Fruit fly (Drosophila melanogaster) whole organism, embryonic: ENCODE results near the gene CG17264.

Experiments used
- Asciz ChIP-seq: fragments of 200-800 bp; sonication (Bioruptor generic); optimal IDR thresholded peaks from 2 replicates; lab custom pipeline; 2017; ENCODE audit warnings: missing biosample characterization, mild to moderate bottlenecking, missing genetic modification characterization, missing genetic modification reagents
- Bgb ChIP-seq: fragments of 200-800 bp; sonication (Bioruptor generic); IDR thresholded peaks from 2 replicates; pipeline ENCODE4 v1.3.6; 2022; ENCODE audit warnings: missing biosample characterization, missing genetic modification characterization; ENCODE audit not compliant: partially characterized antibody
- CG10565 ChIP-seq: fragments of 200-800 bp; sonication (Bioruptor generic); optimal IDR thresholded peaks from 3 replicates; lab custom pipeline; 2016; ENCODE audit warnings: missing biosample characterization, mild to moderate bottlenecking, missing genetic modification characterization
- CG10654 ChIP-seq: fragments of 200-800 bp; sonication (Bioruptor generic); optimal IDR thresholded peaks from 2 replicates; lab custom pipeline; 2016; ENCODE audit warnings: missing biosample characterization, missing genetic modification characterization
- CG12104 ChIP-seq: fragments of 200-800 bp; sonication (Bioruptor generic); optimal IDR thresholded peaks from 3 replicates; lab custom pipeline; 2016; ENCODE audit warnings: missing biosample characterization, missing genetic modification characterization
- CG14050 ChIP-seq: fragments of 200-800 bp; sonication (Bioruptor generic); IDR thresholded peaks from 3 replicates; pipeline ENCODE4 v1.3.6; 2022; ENCODE audit warnings: missing biosample characterization, missing genetic modification characterization
- CG16815 ChIP-seq: fragments of 200-800 bp; sonication (Bioruptor generic); optimal IDR thresholded peaks from 3 replicates; lab custom pipeline; 2017; ENCODE audit warnings: missing biosample characterization, mild to moderate bottlenecking, missing genetic modification characterization
- CG31224 ChIP-seq: fragments of 200-800 bp; sonication (Bioruptor generic); IDR thresholded peaks from 2 replicates; pipeline ENCODE4 v1.3.6; 2022; ENCODE audit warnings: missing biosample characterization, missing genetic modification characterization
- CG4424 ChIP-seq: fragments of 200-800 bp; sonication (Bioruptor generic); optimal IDR thresholded peaks from 3 replicates; lab custom pipeline; 2016; ENCODE audit warnings: missing biosample characterization, missing genetic modification characterization
- CG4854 ChIP-seq: fragments of 200-800 bp; sonication (Bioruptor generic); optimal IDR thresholded peaks from 2 replicates; lab custom pipeline; 2016; ENCODE audit warnings: missing biosample characterization, missing genetic modification characterization, inconsistent platforms
- CG7745 ChIP-seq: fragments of 200-800 bp; sonication (Bioruptor generic); optimal IDR thresholded peaks from 2 replicates; lab custom pipeline; 2018; ENCODE audit warnings: missing biosample characterization, mild to moderate bottlenecking, missing genetic modification characterization, moderate library complexity
- CG7987 ChIP-seq: fragments of 200-800 bp; sonication (Bioruptor generic); optimal IDR thresholded peaks from 2 replicates; lab custom pipeline; 2018; ENCODE audit warnings: missing biosample characterization, mild to moderate bottlenecking, missing genetic modification characterization, moderate library complexity
- CG8281 ChIP-seq: fragments of 200-800 bp; sonication (Bioruptor generic); optimal IDR thresholded peaks from 2 replicates; lab custom pipeline; 2018; ENCODE audit warnings: missing biosample characterization, mild to moderate bottlenecking, missing genetic modification characterization, moderate library complexity
- CG8290 ChIP-seq, 3 experiments: fragments of 200-800 bp; sonication (Bioruptor generic); optimal IDR thresholded peaks; 2 replicates each; lab custom pipeline; 2016 to 2019; ENCODE audit warnings: missing biosample characterization in 3 of 3, missing genetic modification characterization in 3 of 3, mild to moderate bottlenecking in 2 of 3, moderate library complexity in 1 of 3
- CG8765 ChIP-seq: fragments of 200-800 bp; sonication (Bioruptor generic); IDR thresholded peaks from 2 replicates; pipeline ENCODE4 v1.3.6; 2022; ENCODE audit warnings: missing biosample characterization, missing genetic modification characterization
- CG9437 ChIP-seq: fragments of 200-800 bp; sonication (Bioruptor generic); optimal IDR thresholded peaks from 2 replicates; lab custom pipeline; 2018; ENCODE audit warnings: missing biosample characterization, mild to moderate bottlenecking, missing genetic modification characterization
- CrebB ChIP-seq: fragments of 200-800 bp; sonication (Bioruptor generic); optimal IDR thresholded peaks from 3 replicates; lab custom pipeline; 2018; ENCODE audit warnings: missing biosample characterization, mild to moderate bottlenecking, missing genetic modification characterization
- Doc3 ChIP-seq: fragments of 200-800 bp; sonication (Bioruptor generic); IDR thresholded peaks from 3 replicates; pipeline ENCODE4 v1.3.6; 2022; ENCODE audit warnings: missing biosample characterization, missing genetic modification characterization; ENCODE audit not compliant: partially characterized antibody
- Dref ChIP-seq: fragments of 200-800 bp; sonication (Bioruptor generic); IDR thresholded peaks from 2 replicates; pipeline ENCODE4 v1.3.6; 2022; ENCODE audit warnings: missing biosample characterization, missing genetic modification characterization
- Drgx ChIP-seq: fragments of 200-800 bp; sonication (Bioruptor generic); IDR thresholded peaks from 2 replicates; pipeline ENCODE4 v1.3.6; 2022; ENCODE audit warnings: missing biosample characterization, missing genetic modification characterization
- Ets97D ChIP-seq: fragments of 200-800 bp; sonication (Bioruptor generic); optimal IDR thresholded peaks from 3 replicates; lab custom pipeline; 2016; ENCODE audit warnings: missing biosample characterization, missing genetic modification characterization
- Gug ChIP-seq: fragments of 200-800 bp; sonication (Bioruptor generic); IDR thresholded peaks from 4 replicates; pipeline ENCODE4 v1.3.6; 2022; ENCODE audit warnings: missing biosample characterization, missing genetic modification characterization
- Hmx ChIP-seq: fragments of 200-800 bp; sonication (Bioruptor generic); optimal IDR thresholded peaks from 2 replicates; lab custom pipeline; 2016; ENCODE audit warnings: missing biosample characterization, missing genetic modification characterization
- MBD-R2 ChIP-seq: fragments of 200-800 bp; sonication (Bioruptor generic); IDR thresholded peaks from 2 replicates; pipeline ENCODE4 v1.3.6; 2022; ENCODE audit warnings: missing biosample characterization, missing genetic modification characterization
- Myb ChIP-seq: fragments of 200-800 bp; sonication (Bioruptor generic); optimal IDR thresholded peaks from 2 replicates; lab custom pipeline; 2016; ENCODE audit warnings: missing biosample characterization, missing genetic modification characterization
- Oaz ChIP-seq: fragments of 200-800 bp; sonication (Bioruptor generic); IDR thresholded peaks from 2 replicates; pipeline ENCODE4 v1.3.6; 2022; ENCODE audit warnings: missing biosample characterization, missing genetic modification characterization
- Ptx1 ChIP-seq: fragments of 200-800 bp; sonication (Bioruptor generic); IDR thresholded peaks from 2 replicates; pipeline ENCODE4 v1.3.6; 2022; ENCODE audit warnings: missing biosample characterization, missing genetic modification characterization
- Sin3A ChIP-seq: fragments of >200 bp; optimal IDR thresholded peaks from 2 replicates; lab custom pipeline; 2018
- Sox100B ChIP-seq: fragments of 200-800 bp; sonication (Bioruptor generic); optimal IDR thresholded peaks from 3 replicates; lab custom pipeline; 2018; ENCODE audit warnings: missing biosample characterization, mild to moderate bottlenecking, missing genetic modification characterization
- Sox102F ChIP-seq: fragments of 200-800 bp; sonication (Bioruptor generic); optimal IDR thresholded peaks from 2 replicates; lab custom pipeline; 2018; ENCODE audit warnings: missing biosample characterization, mild to moderate bottlenecking, missing genetic modification characterization, moderate library complexity
- Stat92E ChIP-seq, 3 experiments: fragments of >200 bp in 2 of 3; fragments of 200-800 bp in 1 of 3; sonication (Bioruptor generic) in 1 of 3; optimal IDR thresholded peaks; 2 replicates each; lab custom pipeline; 2017 to 2019; ENCODE audit warnings: missing biosample characterization in 3 of 3, missing genetic modification characterization in 3 of 3, mild to moderate bottlenecking in 1 of 3, moderate library complexity in 1 of 3
- Taf1 ChIP-seq: fragments of 200-800 bp; sonication (Bioruptor generic); IDR thresholded peaks from 2 replicates; pipeline ENCODE4 v1.3.6; 2022; ENCODE audit warnings: missing biosample characterization, missing genetic modification characterization
- Xbp1 ChIP-seq: fragments of 200-800 bp; sonication (Bioruptor generic); optimal IDR thresholded peaks from 3 replicates; lab custom pipeline; 2016; ENCODE audit warnings: missing biosample characterization, mild to moderate bottlenecking, missing genetic modification characterization
- amos ChIP-seq: fragments of 200-800 bp; sonication (Bioruptor generic); IDR thresholded peaks from 2 replicates; pipeline ENCODE4 v1.3.6; 2022; ENCODE audit warnings: missing biosample characterization, missing genetic modification characterization; ENCODE audit not compliant: partially characterized antibody
- aop ChIP-seq: fragments of 200-800 bp; sonication (Bioruptor generic); IDR thresholded peaks from 2 replicates; pipeline ENCODE4 v1.3.6; 2022; ENCODE audit warnings: missing biosample characterization, missing genetic modification characterization
- bigmax ChIP-seq: fragments of 200-800 bp; sonication (Bioruptor generic); optimal IDR thresholded peaks from 2 replicates; lab custom pipeline; 2018; ENCODE audit warnings: missing biosample characterization, mild to moderate bottlenecking, missing genetic modification characterization
- bsh ChIP-seq, 2 experiments: fragments of 200-800 bp; sonication (Bioruptor generic); optimal IDR thresholded peaks; 2 replicates each; lab custom pipeline; 2017 to 2018; ENCODE audit warnings: mild to moderate bottlenecking in 2 of 2, missing biosample characterization in 2 of 2, missing genetic modification characterization in 2 of 2, moderate library complexity in 1 of 2
- cas ChIP-seq: fragments of 200-800 bp; sonication (Bioruptor generic); IDR thresholded peaks from 2 replicates; pipeline ENCODE4 v1.3.6; 2022; ENCODE audit warnings: missing biosample characterization, missing genetic modification characterization
- caup ChIP-seq: fragments of 200-800 bp; sonication (Bioruptor generic); optimal IDR thresholded peaks from 3 replicates; lab custom pipeline; 2017; ENCODE audit warnings: missing biosample characterization, mild to moderate bottlenecking, missing genetic modification characterization, moderate library complexity; ENCODE audit not compliant: severe bottlenecking
- fd3F ChIP-seq: fragments of 200-800 bp; sonication (Bioruptor generic); optimal IDR thresholded peaks from 2 replicates; lab custom pipeline; 2018; ENCODE audit warnings: missing biosample characterization, mild to moderate bottlenecking, missing genetic modification characterization, moderate library complexity
- jigr1 ChIP-seq: fragments of 200-800 bp; sonication (Bioruptor generic); IDR thresholded peaks from 3 replicates; pipeline ENCODE4 v1.3.6; 2022; ENCODE audit warnings: missing biosample characterization, missing genetic modification characterization
- kah ChIP-seq: fragments of 200-800 bp; sonication (Bioruptor generic); optimal IDR thresholded peaks from 2 replicates; lab custom pipeline; 2018; ENCODE audit warnings: missing biosample characterization, mild to moderate bottlenecking, missing genetic modification characterization
- kni ChIP-seq: fragments of 200-800 bp; sonication (Bioruptor generic); optimal IDR thresholded peaks from 3 replicates; lab custom pipeline; 2017; ENCODE audit warnings: mild to moderate bottlenecking, missing biosample characterization, missing genetic modification reagents, missing genetic modification characterization
- mirr ChIP-seq: fragments of 200-800 bp; sonication (Bioruptor generic); optimal IDR thresholded peaks from 3 replicates; lab custom pipeline; 2018; ENCODE audit warnings: missing biosample characterization, mild to moderate bottlenecking, missing genetic modification characterization
- onecut ChIP-seq: fragments of 200-800 bp; sonication (Bioruptor generic); IDR thresholded peaks from 2 replicates; pipeline ENCODE4 v1.3.6; 2022; ENCODE audit warnings: missing biosample characterization, missing genetic modification characterization
- peb ChIP-seq: fragments of 200-800 bp; sonication (Bioruptor generic); IDR thresholded peaks from 2 replicates; pipeline ENCODE4 v1.3.6; 2022; ENCODE audit warnings: missing biosample characterization, missing genetic modification characterization
- sd ChIP-seq: fragments of 200-800 bp; sonication (Bioruptor generic); optimal IDR thresholded peaks from 3 replicates; lab custom pipeline; 2018; ENCODE audit warnings: missing biosample characterization, mild to moderate bottlenecking, missing genetic modification characterization, moderate library complexity
- sna ChIP-seq: fragments of 200-800 bp; sonication (Bioruptor generic); IDR thresholded peaks from 2 replicates; pipeline ENCODE4 v1.3.6; 2022; ENCODE audit warnings: missing biosample characterization, missing genetic modification characterization; ENCODE audit not compliant: partially characterized antibody
- tx ChIP-seq: fragments of 200-800 bp; sonication (Bioruptor generic); optimal IDR thresholded peaks from 2 replicates; lab custom pipeline; 2016; ENCODE audit warnings: missing biosample characterization, missing genetic modification characterization
- yki ChIP-seq: fragments of >200 bp; optimal IDR thresholded peaks from 3 replicates; lab custom pipeline; 2018

CG17264 gene

dm6 chr2L:3055710-3056447, 37.6 kb downstream of the CG17264 start (continued):
- TF ChIP-seq Ptx1 (GFP tag; lab: Robert Waterston, UW) (peak; percentile 52), Stat92E (GFP tag; optimal IDR thresholded peaks at IDR 0.05; lab: Kevin White, UChicago) (no peak), kni (GFP tag; lab: Kevin White, UChicago) (no peak), CG8765 (GFP tag; lab: Robert Waterston, UW) (no peak), yki (lab: Kevin White, UChicago) (no peak), Sox102F (GFP tag; lab: Kevin White, UChicago) (no peak), CG8290 (GFP tag; optimal IDR thresholded peaks at IDR 0.05; lab: Kevin White, UChicago) (no peak), CG8290 (tag; optimal IDR thresholded peaks at IDR 0.05; lab: Kevin White, UChicago) (no peak), aop (GFP tag; lab: Robert Waterston, UW) (no peak), kah (no peak), peb (no peak), Sin3A (lab: Kevin White, UChicago) (no peak), Oaz (GFP tag; lab: Robert Waterston, UW) (no peak), cas (GFP tag; lab: Robert Waterston, UW) (no peak), sna (GFP tag; lab: Robert Waterston, UW) (no peak), CG4424 (peak; percentile 52), Bgb (peak; percentile 48; the same call in 1 of the 2 replicates), Ets97D (GFP tag; lab: Kevin White, UChicago) (no peak), CG16815 (GFP tag; lab: Kevin White, UChicago) (no peak), caup (GFP tag; lab: Kevin White, UChicago) (no peak), Xbp1 (GFP tag; lab: Kevin White, UChicago) (peak; percentile 57), CG10654 (GFP tag; lab: Kevin White, UChicago) (no peak), jigr1 (GFP tag; lab: Robert Waterston, UW) (no peak), CG10565 (no peak), Dref (GFP tag; lab: Robert Waterston, UW) (peak; percentile 53), Doc3 (GFP tag; lab: Robert Waterston, UW) (no peak), CrebB (tag; lab: Kevin White, UChicago) (no peak), amos (GFP tag; lab: Robert Waterston, UW) (peak; percentile 56; the same call in 1 of the 2 replicates), Drgx (GFP tag; lab: Robert Waterston, UW) (no peak), bigmax (GFP tag; lab: Kevin White, UChicago) (no peak), Taf1 (GFP tag; lab: Robert Waterston, UW) (no peak), Sox100B (GFP tag; lab: Kevin White, UChicago) (no peak), sd (tag; lab: Kevin White, UChicago) (no peak), MBD-R2 (no peak; the same call in 1 of the 2 replicates), mirr (GFP tag; lab: Kevin White, UChicago) (no peak), CG7987 (GFP tag; lab: Kevin White, UChicago) (peak; percentile 91), Asciz (GFP tag; lab: Kevin White, UChicago) (no peak), bsh (GFP tag; optimal IDR thresholded peaks at IDR 0.05; lab: Kevin White, UChicago) (no peak), CG12104 (GFP tag; lab: Kevin White, UChicago) (peak; percentile 45), CG14050 (no peak), CG9437 (GFP tag; lab: Kevin White, UChicago) (peak; percentile 56), CG7745 (tag; lab: Kevin White, UChicago) (no peak), Gug (GFP tag; lab: Robert Waterston, UW) (no peak; the same call in 2 of the 4 replicates), fd3F (GFP tag; lab: Kevin White, UChicago) (peak; percentile 15), CG4854 (GFP tag; lab: Kevin White, UChicago) (no peak), CG8281 (tag; lab: Kevin White, UChicago) (peak; percentile 12), tx (no peak), CG31224 (no peak), Hmx (GFP tag; lab: Kevin White, UChicago) (no peak), onecut (GFP tag; lab: Robert Waterston, UW) (no peak), Myb (GFP tag; lab: Kevin White, UChicago) (no peak)
